Worm (Caenorhabditis elegans) whole organism, L2 larva: ENCODE data around the gene dod-3.

Source experiments
- F13H6.1 ChIP-seq: sonication (generic microtip); optimal IDR thresholded peaks from 2 replicates; lab custom pipeline; 2016; ENCODE audit warnings: missing genetic modification characterization, missing compliant biosample characterization
- R02D3.7 ChIP-seq: fragments of 150-350 bp; optimal IDR thresholded peaks from 2 replicates; lab custom pipeline; 2014; ENCODE audit warnings: missing biosample characterization, missing genetic modification characterization
- Y55F3AM.14 ChIP-seq: fragments of 200-800 bp; sonication (Bioruptor generic); optimal IDR thresholded peaks from 2 replicates; lab custom pipeline; 2018; ENCODE audit warnings: mild to moderate bottlenecking, missing genetic modification characterization, missing compliant biosample characterization
- ZK546.5 ChIP-seq: sonication (generic microtip); optimal IDR thresholded peaks from 2 replicates; lab custom pipeline; 2017; ENCODE audit warnings: missing biosample characterization, missing genetic modification characterization
- aly-2 ChIP-seq: fragments of 150-350 bp; optimal IDR thresholded peaks from 2 replicates; lab custom pipeline; 2014; ENCODE audit warnings: missing biosample characterization, missing genetic modification characterization
- ama-1 ChIP-seq: fragments of 150-350 bp; optimal IDR thresholded peaks from 2 replicates; lab custom pipeline; 2018; ENCODE audit warnings: inconsistent platforms
- blmp-1 ChIP-seq: sonication (generic microtip); optimal IDR thresholded peaks from 2 replicates; lab custom pipeline; 2017; ENCODE audit warnings: missing genetic modification characterization, mild to moderate bottlenecking, missing compliant biosample characterization, antibody characterized with exemption, moderate library complexity; ENCODE audit not compliant: insufficient read depth
- ceh-16 ChIP-seq: fragments of 150-350 bp; optimal IDR thresholded peaks from 2 replicates; lab custom pipeline; 2014; ENCODE audit warnings: missing biosample characterization, missing genetic modification characterization
- ceh-82 ChIP-seq: fragments of 150-350 bp; optimal IDR thresholded peaks from 2 replicates; lab custom pipeline; 2014; ENCODE audit warnings: missing biosample characterization, missing genetic modification characterization
- crh-2 ChIP-seq: sonication (generic microtip); optimal IDR thresholded peaks from 2 replicates; lab custom pipeline; 2017; ENCODE audit warnings: missing biosample characterization, missing genetic modification characterization
- dmd-4 ChIP-seq: sonication (generic microtip); optimal IDR thresholded peaks from 2 replicates; lab custom pipeline; 2017; ENCODE audit warnings: missing biosample characterization, missing genetic modification characterization
- egl-27 ChIP-seq: sonication (generic microtip); optimal IDR thresholded peaks from 3 replicates; lab custom pipeline; 2017; ENCODE audit warnings: missing biosample characterization, missing genetic modification reagents, missing genetic modification characterization
- elt-3 ChIP-seq: sonication (generic microtip); optimal IDR thresholded peaks from 2 replicates; lab custom pipeline; 2017; ENCODE audit warnings: missing biosample characterization, missing genetic modification characterization
- fos-1 ChIP-seq: fragments of 150-350 bp; optimal IDR thresholded peaks from 2 replicates; lab custom pipeline; 2014; ENCODE audit warnings: missing biosample characterization, missing genetic modification characterization
- gmeb-1 ChIP-seq: fragments of 150-350 bp; optimal IDR thresholded peaks from 2 replicates; lab custom pipeline; 2014; ENCODE audit warnings: missing biosample characterization, missing genetic modification characterization
- lin-11 ChIP-seq: fragments of 150-350 bp; sonication (generic microtip); optimal IDR thresholded peaks from 2 replicates; lab custom pipeline; 2014; ENCODE audit warnings: missing biosample characterization, missing genetic modification characterization, inconsistent platforms, mixed read lengths
- lin-39 ChIP-seq: fragments of 150-350 bp; optimal IDR thresholded peaks from 2 replicates; lab custom pipeline; 2014; ENCODE audit warnings: missing biosample characterization, missing genetic modification reagents, missing genetic modification characterization
- lsy-2 ChIP-seq, 2 experiments: fragments of 150-350 bp in 1 of 2; sonication (generic microtip) in 1 of 2; optimal IDR thresholded peaks; 2 replicates each; lab custom pipeline; 2014 to 2017; ENCODE audit warnings: missing biosample characterization in 2 of 2, missing genetic modification characterization in 2 of 2
- mab-5 ChIP-seq: fragments of 150-350 bp; optimal IDR thresholded peaks from 2 replicates; lab custom pipeline; 2014; ENCODE audit warnings: missing biosample characterization, missing genetic modification characterization
- nhr-10 ChIP-seq: sonication (generic microtip); optimal IDR thresholded peaks from 2 replicates; lab custom pipeline; 2017; ENCODE audit warnings: missing biosample characterization, missing genetic modification characterization
- nhr-12 ChIP-seq: fragments of 150-350 bp; optimal IDR thresholded peaks from 2 replicates; lab custom pipeline; 2014; ENCODE audit warnings: missing biosample characterization, missing genetic modification characterization
- nhr-129 ChIP-seq: fragments of 150-350 bp; optimal IDR thresholded peaks from 2 replicates; lab custom pipeline; 2014; ENCODE audit warnings: missing biosample characterization, missing genetic modification characterization
- nhr-21 ChIP-seq: fragments of 150-350 bp; optimal IDR thresholded peaks from 2 replicates; lab custom pipeline; 2014; ENCODE audit warnings: missing biosample characterization, missing genetic modification characterization
- nhr-23 ChIP-seq: fragments of 150-350 bp; optimal IDR thresholded peaks from 2 replicates; lab custom pipeline; 2014; ENCODE audit warnings: missing biosample characterization, missing genetic modification reagents, missing genetic modification characterization
- nhr-237 ChIP-seq: fragments of 150-350 bp; optimal IDR thresholded peaks from 2 replicates; lab custom pipeline; 2014; ENCODE audit warnings: missing biosample characterization, missing genetic modification characterization
- nhr-6 ChIP-seq: fragments of 150-350 bp; optimal IDR thresholded peaks from 2 replicates; lab custom pipeline; 2014; ENCODE audit warnings: missing biosample characterization, missing genetic modification characterization
- nhr-77 ChIP-seq: fragments of 150-350 bp; optimal IDR thresholded peaks from 2 replicates; lab custom pipeline; 2014; ENCODE audit warnings: missing biosample characterization, missing genetic modification characterization
- sem-4 ChIP-seq: fragments of 150-350 bp; optimal IDR thresholded peaks from 2 replicates; lab custom pipeline; 2014; ENCODE audit warnings: missing biosample characterization, missing genetic modification reagents, missing genetic modification characterization
- skn-1 ChIP-seq: sonication (generic microtip); optimal IDR thresholded peaks from 2 replicates; lab custom pipeline; 2017; ENCODE audit warnings: missing biosample characterization, missing genetic modification characterization
- sma-3 ChIP-seq: sonication (generic microtip); optimal IDR thresholded peaks from 2 replicates; lab custom pipeline; 2016; ENCODE audit warnings: missing genetic modification reagents, missing genetic modification characterization, missing compliant biosample characterization
- sma-9 ChIP-seq, 2 experiments: fragments of 150-350 bp in 1 of 2; sonication (generic microtip) in 1 of 2; optimal IDR thresholded peaks; 2 replicates each; lab custom pipeline; 2014 to 2016; ENCODE audit warnings: missing genetic modification characterization in 2 of 2, mild to moderate bottlenecking in 1 of 2, missing biosample characterization in 1 of 2, missing compliant biosample characterization in 1 of 2, missing genetic modification reagents in 1 of 2, moderate library complexity in 1 of 2
- snpc-4 ChIP-seq: fragments of 150-350 bp; optimal IDR thresholded peaks from 2 replicates; lab custom pipeline; 2014; ENCODE audit warnings: missing biosample characterization, missing genetic modification characterization
- unc-39 ChIP-seq: fragments of 150-350 bp; optimal IDR thresholded peaks from 2 replicates; lab custom pipeline; 2014; ENCODE audit warnings: missing biosample characterization, missing genetic modification characterization
- unc-62 ChIP-seq: fragments of 150-350 bp; optimal IDR thresholded peaks from 2 replicates; lab custom pipeline; 2014; ENCODE audit warnings: missing biosample characterization, missing genetic modification reagents, missing genetic modification characterization
- zag-1 ChIP-seq: fragments of 150-350 bp; optimal IDR thresholded peaks from 2 replicates; lab custom pipeline; 2014; ENCODE audit warnings: missing biosample characterization, missing genetic modification characterization
- ztf-1 ChIP-seq: fragments of 200-800 bp; sonication (Bioruptor generic); conservative IDR thresholded peaks from 2 replicates; pipeline ENCODE4 v1.3.6; 2022; ENCODE audit warnings: missing genetic modification characterization, missing compliant biosample characterization
- ztf-11 ChIP-seq: sonication (generic microtip); optimal IDR thresholded peaks from 2 replicates; lab custom pipeline; 2017; ENCODE audit warnings: missing biosample characterization, missing genetic modification characterization

The dod-3 gene

ce11 chrV:2716933-2717332 lies 14.0 kb downstream of the dod-3 start:
- TF ChIP-seq lin-39 (tag; lab: Kevin White, UChicago) = no peak
- no peak for TF ChIP-seq elt-3 (tag; lab: Kevin White, UChicago)
- no peak for TF ChIP-seq sem-4 (tag; lab: Kevin White, UChicago)
- no peak for TF ChIP-seq nhr-77 (tag; lab: Kevin White, UChicago)
- no peak for TF ChIP-seq blmp-1 (tag; lab: Kevin White, UChicago)
- no peak for TF ChIP-seq nhr-21 (tag; lab: Kevin White, UChicago)

- TF ChIP-seq aly-2 (tag; lab: Kevin White, UChicago) (no peak), nhr-6 (tag; lab: Kevin White, UChicago) (no peak), ama-1 (lab: Kevin White, UChicago) (no peak), snpc-4 (tag; lab: Kevin White, UChicago) (no peak), zag-1 (tag; lab: Kevin White, UChicago) (no peak), nhr-77 (tag; lab: Kevin White, UChicago) (no peak), skn-1 (tag; lab: Kevin White, UChicago) (no peak), crh-2 (no peak), unc-39 (tag; lab: Kevin White, UChicago) (no peak), nhr-10 (tag; lab: Kevin White, UChicago) (no peak), Y55F3AM.14 (no peak)
Observed at ce11 chrV:2713532-2713931, 17.4 kb downstream of the dod-3 start, which contains the start of gene srt-28. Gene srt-28, minus strand, starts transcription at chrV:2713632.

- TF ChIP-seq gmeb-1 (peak; percentile 5), elt-3 (tag; lab: Kevin White, UChicago) (no peak), F13H6.1 (tag; lab: Kevin White, UChicago) (no peak), dmd-4 (no peak), mab-5 (tag; lab: Kevin White, UChicago) (no peak), nhr-10 (tag; lab: Kevin White, UChicago) (no peak), nhr-129 (no peak), crh-2 (peak; percentile 8), lin-11 (tag; lab: Kevin White, UChicago) (no peak), nhr-77 (tag; lab: Kevin White, UChicago) (no peak), unc-39 (tag; lab: Kevin White, UChicago) (no peak), nhr-6 (tag; lab: Kevin White, UChicago) (no peak), ZK546.5 (tag; lab: Kevin White, UChicago) (no peak), fos-1 (tag; lab: Kevin White, UChicago) (peak; percentile 69), ztf-11 (tag; lab: Kevin White, UChicago) (no peak), nhr-23 (tag; lab: Kevin White, UChicago) (no peak), lsy-2 (tag; optimal IDR thresholded peaks at IDR 0.05; lab: Kevin White, UChicago) (no peak), sma-3 (GFP tag; lab: Kevin White, UChicago) (no peak), ama-1 (lab: Kevin White, UChicago) (no peak), ztf-1 (GFP tag; lab: Robert Waterston, UW) (no peak), nhr-12 (no peak), nhr-237 (tag; lab: Kevin White, UChicago) (no peak), sem-4 (tag; lab: Kevin White, UChicago) (no peak), R02D3.7 (tag; lab: Kevin White, UChicago) (no peak), ceh-82 (tag; lab: Kevin White, UChicago) (no peak), sma-9 (GFP tag; optimal IDR thresholded peaks at IDR 0.05; lab: Kevin White, UChicago) (peak; percentile 39), sma-9 (tag; optimal IDR thresholded peaks at IDR 0.05; lab: Kevin White, UChicago) (no peak), skn-1 (tag; lab: Kevin White, UChicago) (no peak), blmp-1 (tag; lab: Kevin White, UChicago) (no peak)
Observed at ce11 chrV:2711429-2711828, 19.5 kb downstream of the dod-3 start, which contains the start of gene C24B9.3. Gene C24B9.3, minus strand, starts transcription at chrV:2711599.

- TF ChIP-seq nhr-12 (no peak), lsy-2 (tag; optimal IDR thresholded peaks at IDR 0.05; lab: Kevin White, UChicago) (no peak), unc-62 (GFP tag; lab: Kevin White, UChicago) (no peak), ceh-16 (tag; lab: Kevin White, UChicago) (no peak), nhr-10 (tag; lab: Kevin White, UChicago) (no peak), egl-27 (no peak)
Observed at ce11 chrV:2710192-2710591, 20.7 kb downstream of the dod-3 start.
